Fruit fly (Drosophila melanogaster) whole organism, adult: Measurements from ENCODE around the gene RhoBTB.
A peak's percentile ranks its signal among the peaks of the same experiment; 100 is the strongest.

Experiments
- CG11617 ChIP-seq: fragments of 200-800 bp; sonication (Bioruptor generic); optimal IDR thresholded peaks from 2 replicates; lab custom pipeline; 2017; ENCODE audit warnings: mild to moderate bottlenecking, missing biosample characterization, missing genetic modification reagents, missing genetic modification characterization
- CG12768 ChIP-seq: fragments of 200-800 bp; sonication (Bioruptor generic); optimal IDR thresholded peaks from 2 replicates; lab custom pipeline; 2017; ENCODE audit warnings: missing biosample characterization, missing genetic modification characterization, mild to moderate bottlenecking, moderate library complexity, missing genetic modification reagents
- CG14711 ChIP-seq: fragments of 200-800 bp; sonication (Bioruptor generic); optimal IDR thresholded peaks from 2 replicates; lab custom pipeline; 2018; ENCODE audit warnings: missing biosample characterization, mild to moderate bottlenecking, missing genetic modification characterization, moderate library complexity
- CG1620 ChIP-seq: fragments of 200-800 bp; sonication (Bioruptor generic); optimal IDR thresholded peaks from 2 replicates; lab custom pipeline; 2016; ENCODE audit warnings: missing biosample characterization, missing genetic modification characterization
- CG33017 ChIP-seq: fragments of 200-800 bp; sonication (Bioruptor generic); optimal IDR thresholded peaks from 2 replicates; lab custom pipeline; 2018; ENCODE audit warnings: missing biosample characterization, mild to moderate bottlenecking, missing genetic modification characterization, moderate library complexity
- CG5204 ChIP-seq: fragments of 200-800 bp; sonication (Bioruptor generic); optimal IDR thresholded peaks from 2 replicates; lab custom pipeline; 2016; ENCODE audit warnings: missing biosample characterization, missing genetic modification characterization
- CG7045 ChIP-seq: fragments of 200-800 bp; sonication (Bioruptor generic); optimal IDR thresholded peaks from 2 replicates; lab custom pipeline; 2017; ENCODE audit warnings: missing biosample characterization, mild to moderate bottlenecking, missing genetic modification characterization
- CG7101 ChIP-seq: fragments of 200-800 bp; sonication (Bioruptor generic); optimal IDR thresholded peaks from 2 replicates; lab custom pipeline; 2018; ENCODE audit warnings: missing biosample characterization, mild to moderate bottlenecking, missing genetic modification characterization, moderate library complexity
- Crg-1 ChIP-seq: fragments of 200-800 bp; sonication (Bioruptor generic); optimal IDR thresholded peaks from 2 replicates; lab custom pipeline; 2016; ENCODE audit warnings: missing biosample characterization, missing genetic modification characterization
- Hr96 ChIP-seq: fragments of 200-800 bp; sonication (Bioruptor generic); optimal IDR thresholded peaks from 2 replicates; lab custom pipeline; 2016; ENCODE audit warnings: missing biosample characterization, missing genetic modification characterization
- Mnt ChIP-seq: fragments of 200-800 bp; sonication (Bioruptor generic); optimal IDR thresholded peaks from 2 replicates; lab custom pipeline; 2016; ENCODE audit warnings: missing biosample characterization, mild to moderate bottlenecking, missing genetic modification characterization
- bab1 ChIP-seq: fragments of 200-800 bp; sonication (Bioruptor generic); optimal IDR thresholded peaks from 3 replicates; lab custom pipeline; 2019; ENCODE audit warnings: missing biosample characterization, mild to moderate bottlenecking, missing genetic modification characterization, moderate library complexity
- cic ChIP-seq: fragments of 200-800 bp; sonication (Bioruptor generic); optimal IDR thresholded peaks from 2 replicates; lab custom pipeline; 2017; ENCODE audit warnings: missing biosample characterization, mild to moderate bottlenecking, missing genetic modification characterization, moderate library complexity
- cnc ChIP-seq, 2 experiments: fragments of >200 bp; optimal IDR thresholded peaks; 2 replicates each; lab custom pipeline; 2017
- kay ChIP-seq: fragments of 200-800 bp; sonication (Bioruptor generic); peaks from one replicate; lab custom pipeline; 2016; ENCODE audit warnings: missing biosample characterization, missing genetic modification characterization, borderline replicate concordance
- ovo ChIP-seq: fragments of 200-800 bp; sonication (Bioruptor generic); optimal IDR thresholded peaks from 2 replicates; lab custom pipeline; 2016; ENCODE audit warnings: missing biosample characterization, missing genetic modification characterization
- pad ChIP-seq: fragments of 200-800 bp; sonication (Bioruptor generic); optimal IDR thresholded peaks from 3 replicates; lab custom pipeline; 2017; ENCODE audit warnings: missing biosample characterization, missing genetic modification characterization, mild to moderate bottlenecking, moderate library complexity, missing genetic modification reagents
- tj ChIP-seq: fragments of 200-800 bp; sonication (Bioruptor generic); optimal IDR thresholded peaks from 3 replicates; lab custom pipeline; 2017; ENCODE audit warnings: missing biosample characterization, mild to moderate bottlenecking, missing genetic modification characterization, moderate library complexity
- toe ChIP-seq: fragments of 200-800 bp; sonication (Bioruptor generic); optimal IDR thresholded peaks from 2 replicates; lab custom pipeline; 2016; ENCODE audit warnings: missing biosample characterization, missing genetic modification characterization

The RhoBTB gene

dm6 chr3L:20361389-20361788, 14.7 kb upstream of the RhoBTB start, which contains the start of gene Prim2:
TSS of gene Prim2 (minus strand) at chr3L:20361585.
- TF ChIP-seq CG7045 (GFP tag; lab: Kevin White, UChicago) (no peak), bab1 (GFP tag; lab: Kevin White, UChicago) (peak; percentile 30), cnc (optimal IDR thresholded peaks at IDR 0.05; lab: Kevin White, UChicago) (no peak)

- no peak for TF ChIP-seq pad (GFP tag; lab: Kevin White, UChicago)
- TF ChIP-seq Crg-1 (GFP tag; lab: Kevin White, UChicago) = no peak
- TF ChIP-seq ovo (GFP tag; lab: Kevin White, UChicago) = no peak
- no peak for TF ChIP-seq CG7101 (tag; lab: Kevin White, UChicago)
- no peak for TF ChIP-seq bab1 (GFP tag; lab: Kevin White, UChicago)
- no peak for TF ChIP-seq CG1620 (GFP tag; lab: Kevin White, UChicago)
- no peak for TF ChIP-seq cic (GFP tag; lab: Kevin White, UChicago)
- no peak for TF ChIP-seq tj (GFP tag; lab: Kevin White, UChicago)
- no peak for TF ChIP-seq Hr96
- TF ChIP-seq Mnt = no peak
- no peak for TF ChIP-seq CG33017
Observed at dm6 chr3L:20366074-20366473, 10.0 kb upstream of the RhoBTB start.

dm6 chr3L:20366674-20367372, 9.2 kb upstream of the RhoBTB start, which contains the start of the genes Toll-9 and in:
TSS of gene Toll-9 (minus strand) at chr3L:20366724.
TSS of gene in (plus strand) at chr3L:20367198.
- TF ChIP-seq CG1620 (GFP tag; lab: Kevin White, UChicago) (no peak), CG12768 (GFP tag; lab: Kevin White, UChicago) (no peak), Crg-1 (GFP tag; lab: Kevin White, UChicago) (no peak), CG14711 (no peak), CG7101 (tag; lab: Kevin White, UChicago) (no peak), tj (GFP tag; lab: Kevin White, UChicago) (no peak), toe (GFP tag; lab: Kevin White, UChicago) (no peak)

- no peak for TF ChIP-seq cic (GFP tag; lab: Kevin White, UChicago)
- TF ChIP-seq CG5204 = no peak
- no peak for TF ChIP-seq CG12768 (GFP tag; lab: Kevin White, UChicago)
- TF ChIP-seq CG7045 (GFP tag; lab: Kevin White, UChicago) = no peak
- TF ChIP-seq CG11617 = no peak
- TF ChIP-seq CG1620 (GFP tag; lab: Kevin White, UChicago) = no peak
- TF ChIP-seq CG33017 = no peak
- TF ChIP-seq toe (GFP tag; lab: Kevin White, UChicago) = no peak
- no peak for TF ChIP-seq cnc (optimal IDR thresholded peaks at IDR 0.05; lab: Kevin White, UChicago)
- no peak for TF ChIP-seq Hr96
- no peak for TF ChIP-seq pad (GFP tag; lab: Kevin White, UChicago)
- no peak for TF ChIP-seq CG7101 (tag; lab: Kevin White, UChicago)
Observed at dm6 chr3L:20370013-20370412, 6.0 kb upstream of the RhoBTB start, which contains the start of gene CG13247. TSS of gene CG13247 (plus strand) at chr3L:20370313.

- TF ChIP-seq kay (no peak), bab1 (GFP tag; lab: Kevin White, UChicago) (no peak), cnc (optimal IDR thresholded peaks at IDR 0.05; lab: Kevin White, UChicago) (no peak), CG33017 (no peak), CG5204 (no peak), CG12768 (GFP tag; lab: Kevin White, UChicago) (no peak), CG1620 (GFP tag; lab: Kevin White, UChicago) (no peak), tj (GFP tag; lab: Kevin White, UChicago) (no peak)
Observed at dm6 chr3L:20375467-20375866, 575 bp upstream of the RhoBTB start.

- no peak for TF ChIP-seq CG12768 (GFP tag; lab: Kevin White, UChicago)
- peak; percentile 15 for TF ChIP-seq cic (GFP tag; lab: Kevin White, UChicago)
Observed at dm6 chr3L:20376564-20376920, 500 bp downstream of the RhoBTB start.

dm6 chr3L:20379496-20379895, 3.5 kb downstream of the RhoBTB start:
- no peak for TF ChIP-seq cnc (optimal IDR thresholded peaks at IDR 0.05; lab: Kevin White, UChicago)
- no peak for TF ChIP-seq cic (GFP tag; lab: Kevin White, UChicago)
- no peak for TF ChIP-seq toe (GFP tag; lab: Kevin White, UChicago)
- TF ChIP-seq Mnt = no peak
- TF ChIP-seq kay = no peak
- TF ChIP-seq CG11617 = no peak
- no peak for TF ChIP-seq CG5204
- no peak for TF ChIP-seq CG33017
